Fruit fly (Drosophila melanogaster) whole organism, embryonic: ENCODE data around the gene srp.

Experiments
- CG10543 ChIP-seq: fragments of 200-800 bp; sonication (Bioruptor generic); optimal IDR thresholded peaks from 3 replicates; lab custom pipeline; 2017; ENCODE audit warnings: missing biosample characterization, mild to moderate bottlenecking, missing genetic modification characterization, moderate library complexity
- CG13624 ChIP-seq: fragments of 200-800 bp; sonication (Bioruptor generic); optimal IDR thresholded peaks from 2 replicates; lab custom pipeline; 2016; ENCODE audit warnings: missing biosample characterization, missing genetic modification characterization
- CG13894 ChIP-seq: fragments of 200-800 bp; sonication (Bioruptor generic); optimal IDR thresholded peaks from 3 replicates; lab custom pipeline; 2018; ENCODE audit warnings: missing biosample characterization, mild to moderate bottlenecking, missing genetic modification characterization, moderate library complexity
- CG15479 ChIP-seq: fragments of 200-800 bp; sonication (Bioruptor generic); optimal IDR thresholded peaks from 3 replicates; lab custom pipeline; 2019; ENCODE audit warnings: missing biosample characterization, mild to moderate bottlenecking, missing genetic modification characterization, moderate library complexity
- CG18476 ChIP-seq: fragments of 200-800 bp; sonication (Bioruptor generic); optimal IDR thresholded peaks from 2 replicates; lab custom pipeline; 2016; ENCODE audit warnings: missing biosample characterization, mild to moderate bottlenecking, missing genetic modification characterization
- CG18619 ChIP-seq: fragments of 200-800 bp; sonication (Bioruptor generic); optimal IDR thresholded peaks from 3 replicates; lab custom pipeline; 2017; ENCODE audit warnings: missing biosample characterization, mild to moderate bottlenecking, missing genetic modification characterization
- CG33213 ChIP-seq: fragments of 200-800 bp; sonication (Bioruptor generic); optimal IDR thresholded peaks from 3 replicates; lab custom pipeline; 2016; ENCODE audit warnings: missing biosample characterization, missing genetic modification characterization
- CG34376 ChIP-seq: fragments of 200-800 bp; sonication (Bioruptor generic); optimal IDR thresholded peaks from 2 replicates; lab custom pipeline; 2018; ENCODE audit warnings: missing biosample characterization, mild to moderate bottlenecking, missing genetic modification characterization
- CG4360 ChIP-seq: fragments of 200-800 bp; sonication (Bioruptor generic); IDR thresholded peaks from 2 replicates; pipeline ENCODE4 v1.3.6; 2022; ENCODE audit warnings: missing biosample characterization, missing genetic modification characterization
- CG4707 ChIP-seq: fragments of 200-800 bp; sonication (Bioruptor generic); optimal IDR thresholded peaks from 2 replicates; lab custom pipeline; 2018; ENCODE audit warnings: missing biosample characterization, mild to moderate bottlenecking, missing genetic modification characterization, moderate library complexity
- CG6175 ChIP-seq: fragments of 200-800 bp; sonication (Bioruptor generic); IDR thresholded peaks from 3 replicates; pipeline ENCODE4 v1.3.6; 2022; ENCODE audit warnings: missing biosample characterization, missing genetic modification characterization
- CG7928 ChIP-seq: fragments of 200-800 bp; sonication (Bioruptor generic); optimal IDR thresholded peaks from 2 replicates; lab custom pipeline; 2017; ENCODE audit warnings: missing biosample characterization, mild to moderate bottlenecking, missing genetic modification characterization
- CoRest ChIP-seq: fragments of 200-800 bp; sonication (Bioruptor generic); optimal IDR thresholded peaks from 3 replicates; lab custom pipeline; 2018; ENCODE audit warnings: missing biosample characterization, mild to moderate bottlenecking, missing genetic modification characterization, moderate library complexity
- D ChIP-seq, 2 experiments: fragments of 200-800 bp in 1 of 2; fragments of >200 bp in 1 of 2; sonication (Bioruptor generic) in 1 of 2; optimal IDR thresholded peaks; 2 replicates in 1 of 2; 3 replicates in 1 of 2; lab custom pipeline; 2017; ENCODE audit warnings: mild to moderate bottlenecking in 1 of 2, missing biosample characterization in 1 of 2, missing genetic modification characterization in 1 of 2, missing genetic modification reagents in 1 of 2
- Dad ChIP-seq: fragments of 200-800 bp; sonication (Bioruptor generic); optimal IDR thresholded peaks from 3 replicates; lab custom pipeline; 2016; ENCODE audit warnings: missing biosample characterization, missing genetic modification characterization
- Deaf1 ChIP-seq: fragments of 200-800 bp; optimal IDR thresholded peaks from 3 replicates; lab custom pipeline; 2019; ENCODE audit warnings: missing biosample characterization, mild to moderate bottlenecking, missing genetic modification characterization, moderate library complexity
- Dfd ChIP-seq, 2 experiments: fragments of >200 bp; optimal IDR thresholded peaks; 2 replicates each; lab custom pipeline; 2017; ENCODE audit warnings: missing biosample characterization in 2 of 2, missing genetic modification characterization in 2 of 2
- Hey ChIP-seq: fragments of 200-800 bp; sonication (Bioruptor generic); optimal IDR thresholded peaks from 3 replicates; lab custom pipeline; 2018; ENCODE audit warnings: missing biosample characterization, mild to moderate bottlenecking, missing genetic modification characterization
- Lhr ChIP-seq: fragments of 200-800 bp; sonication (Bioruptor generic); optimal IDR thresholded peaks from 3 replicates; lab custom pipeline; 2017; ENCODE audit warnings: mild to moderate bottlenecking, missing biosample characterization, missing genetic modification reagents, missing genetic modification characterization
- Max ChIP-seq: fragments of 200-800 bp; sonication (Bioruptor generic); optimal IDR thresholded peaks from 2 replicates; lab custom pipeline; 2016; ENCODE audit warnings: missing biosample characterization, mild to moderate bottlenecking, missing genetic modification characterization
- Neu2 ChIP-seq: fragments of 200-800 bp; sonication (Bioruptor generic); optimal IDR thresholded peaks from 3 replicates; lab custom pipeline; 2016; ENCODE audit warnings: missing biosample characterization, missing genetic modification characterization, borderline replicate concordance
- Nf-YC ChIP-seq: fragments of 200-800 bp; optimal IDR thresholded peaks from 3 replicates; lab custom pipeline; 2019; ENCODE audit warnings: missing biosample characterization, mild to moderate bottlenecking, missing genetic modification characterization, moderate library complexity
- Usf ChIP-seq: fragments of 200-800 bp; sonication (Bioruptor generic); optimal IDR thresholded peaks from 2 replicates; lab custom pipeline; 2017; ENCODE audit warnings: missing genotype, missing biosample characterization, missing genetic modification characterization
- bsh ChIP-seq, 2 experiments: fragments of 200-800 bp; sonication (Bioruptor generic); optimal IDR thresholded peaks; 2 replicates each; lab custom pipeline; 2017 to 2018; ENCODE audit warnings: mild to moderate bottlenecking in 2 of 2, missing biosample characterization in 2 of 2, missing genetic modification characterization in 2 of 2, moderate library complexity in 1 of 2
- cas ChIP-seq: fragments of 200-800 bp; sonication (Bioruptor generic); IDR thresholded peaks from 2 replicates; pipeline ENCODE4 v1.3.6; 2022; ENCODE audit warnings: missing biosample characterization, missing genetic modification characterization
- ewg ChIP-seq: fragments of 200-800 bp; sonication (Bioruptor generic); optimal IDR thresholded peaks from 3 replicates; lab custom pipeline; 2017; ENCODE audit warnings: mild to moderate bottlenecking, missing biosample characterization, missing genetic modification reagents, missing genetic modification characterization
- gce ChIP-seq: fragments of 200-800 bp; sonication (Bioruptor generic); IDR thresholded peaks from 3 replicates; pipeline ENCODE4 v1.3.6; 2022; ENCODE audit warnings: missing biosample characterization, missing genetic modification characterization
- ham ChIP-seq: fragments of 200-800 bp; sonication (Bioruptor generic); IDR thresholded peaks from 2 replicates; pipeline ENCODE4 v1.3.6; 2022; ENCODE audit warnings: missing biosample characterization, missing genetic modification characterization
- lab ChIP-seq: fragments of 200-800 bp; sonication (Bioruptor generic); optimal IDR thresholded peaks from 3 replicates; lab custom pipeline; 2017; ENCODE audit warnings: missing biosample characterization, missing genetic modification characterization, mild to moderate bottlenecking, moderate library complexity, missing genetic modification reagents
- lbe ChIP-seq: fragments of 200-800 bp; sonication (Bioruptor generic); optimal IDR thresholded peaks from 2 replicates; lab custom pipeline; 2016; ENCODE audit warnings: missing biosample characterization, mild to moderate bottlenecking, missing genetic modification characterization
- nau ChIP-seq: fragments of 200-800 bp; sonication (Bioruptor generic); optimal IDR thresholded peaks from 3 replicates; lab custom pipeline; 2017; ENCODE audit warnings: missing biosample characterization, mild to moderate bottlenecking, missing genetic modification characterization, missing genetic modification reagents
- nom ChIP-seq: fragments of 200-800 bp; sonication (Bioruptor generic); optimal IDR thresholded peaks from 2 replicates; lab custom pipeline; 2017; ENCODE audit warnings: missing biosample characterization, missing genetic modification characterization, mild to moderate bottlenecking, moderate library complexity, missing genetic modification reagents
- pb ChIP-seq: fragments of 200-800 bp; sonication (Bioruptor generic); optimal IDR thresholded peaks from 3 replicates; lab custom pipeline; 2016; ENCODE audit warnings: missing biosample characterization, missing genetic modification characterization
- sens-2 ChIP-seq: fragments of 200-800 bp; sonication (Bioruptor generic); IDR thresholded peaks from 2 replicates; pipeline ENCODE4 v1.3.6; 2022; ENCODE audit warnings: missing biosample characterization, missing genetic modification characterization
- shn ChIP-seq: fragments of 200-800 bp; sonication (Bioruptor generic); optimal IDR thresholded peaks from 3 replicates; lab custom pipeline; 2016; ENCODE audit warnings: missing biosample characterization, missing genetic modification characterization
- ssp ChIP-seq: fragments of 200-800 bp; sonication (Bioruptor generic); IDR thresholded peaks from 2 replicates; pipeline ENCODE4 v1.3.6; 2022; ENCODE audit warnings: missing biosample characterization, missing genetic modification characterization
- sug ChIP-seq: fragments of 200-800 bp; optimal IDR thresholded peaks from 2 replicates; lab custom pipeline; 2019; ENCODE audit warnings: missing biosample characterization, mild to moderate bottlenecking, missing genetic modification characterization, moderate library complexity
- unc-4 ChIP-seq: fragments of 200-800 bp; sonication (Bioruptor generic); IDR thresholded peaks from 2 replicates; pipeline ENCODE4 v1.3.6; 2022; ENCODE audit warnings: missing biosample characterization, missing genetic modification characterization; ENCODE audit not compliant: partially characterized antibody
- zfh1 ChIP-seq: fragments of 200-800 bp; sonication (Bioruptor generic); IDR thresholded peaks from 3 replicates; pipeline ENCODE4 v1.3.6; 2022; ENCODE audit warnings: missing biosample characterization, missing genetic modification characterization

The srp gene

DNA sequence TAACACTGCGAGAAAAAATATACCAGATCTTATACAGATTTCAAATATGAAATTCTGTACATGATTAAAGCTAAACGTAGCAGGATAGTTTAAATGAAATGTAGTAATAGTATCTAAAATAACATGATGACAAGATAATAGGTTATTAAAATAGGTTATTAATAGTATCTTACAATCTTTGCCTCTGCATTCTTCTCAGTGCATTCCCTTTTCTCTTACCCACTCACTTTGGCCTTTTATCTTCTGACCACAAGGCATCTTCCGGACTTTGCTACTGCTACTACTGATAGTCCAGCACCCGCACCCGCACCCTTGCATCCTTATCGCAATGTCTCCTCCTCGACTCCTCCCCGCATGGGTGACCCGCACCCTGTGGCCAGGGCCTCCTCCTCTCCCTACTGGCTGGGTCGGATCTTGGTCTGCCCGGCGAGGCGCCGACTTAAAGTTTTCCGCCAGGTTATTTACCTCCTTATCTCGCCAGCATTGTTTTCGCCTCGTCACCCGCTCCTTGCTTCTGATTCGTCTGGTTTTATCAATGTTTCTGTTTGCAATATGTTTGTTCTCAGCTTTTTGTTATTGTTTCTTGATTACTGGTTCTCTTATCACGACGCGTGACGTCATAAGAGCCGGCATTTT, 1.4 kb upstream of the srp start (continued):
- TF ChIP-seq CG4360 (GFP tag; lab: Robert Waterston, UW) = no peak
- no peak for TF ChIP-seq lbe (GFP tag; lab: Kevin White, UChicago)
- TF ChIP-seq ham (GFP tag; lab: Robert Waterston, UW) = no peak
- no peak for TF ChIP-seq Lhr (GFP tag; lab: Kevin White, UChicago)
- TF ChIP-seq nau (GFP tag; lab: Kevin White, UChicago) = peak; percentile 12
- peak; percentile 57 for TF ChIP-seq CoRest (tag; lab: Kevin White, UChicago)
- no peak for TF ChIP-seq Dad (GFP tag; lab: Kevin White, UChicago)
- TF ChIP-seq Max = no peak
- no peak for TF ChIP-seq pb
- TF ChIP-seq ewg (GFP tag; lab: Kevin White, UChicago) = no peak
- peak; percentile 34 for TF ChIP-seq CG18476 (GFP tag; lab: Kevin White, UChicago)
- TF ChIP-seq cas (GFP tag; lab: Robert Waterston, UW) = no peak
- TF ChIP-seq CG6175 = no peak
- no peak for TF ChIP-seq CG10543 (GFP tag; lab: Kevin White, UChicago)
- no peak for TF ChIP-seq CG4707 (GFP tag; lab: Kevin White, UChicago)
- peak; percentile 72 for TF ChIP-seq zfh1 (GFP tag; lab: Robert Waterston, UW)
- no peak for TF ChIP-seq Dfd (GFP tag; optimal IDR thresholded peaks at IDR 0.05; lab: Kevin White, UChicago)
- TF ChIP-seq CG13624 = no peak
- no peak for TF ChIP-seq CG13894
- no peak for TF ChIP-seq D (optimal IDR thresholded peaks at IDR 0.05; lab: Kevin White, UChicago)
- TF ChIP-seq D (GFP tag; optimal IDR thresholded peaks at IDR 0.05; lab: Kevin White, UChicago) = peak; percentile 12
- TF ChIP-seq CG7928 (GFP tag; lab: Kevin White, UChicago) = no peak
- no peak for TF ChIP-seq sens-2 (GFP tag; lab: Robert Waterston, UW)
- no peak for TF ChIP-seq gce (GFP tag; lab: Robert Waterston, UW)
- no peak for TF ChIP-seq Hey (tag; lab: Kevin White, UChicago)
- peak; percentile 55 for TF ChIP-seq lab (GFP tag; lab: Kevin White, UChicago)
- TF ChIP-seq CG33213 (GFP tag; lab: Kevin White, UChicago) = no peak
- TF ChIP-seq unc-4 = no peak
- peak; percentile 89 for TF ChIP-seq CG15479
- no peak for TF ChIP-seq Neu2 (GFP tag; lab: Kevin White, UChicago)
- no peak for TF ChIP-seq Usf (GFP tag; lab: Kevin White, UChicago)
- TF ChIP-seq ssp (GFP tag; lab: Robert Waterston, UW) = no peak

DNA sequence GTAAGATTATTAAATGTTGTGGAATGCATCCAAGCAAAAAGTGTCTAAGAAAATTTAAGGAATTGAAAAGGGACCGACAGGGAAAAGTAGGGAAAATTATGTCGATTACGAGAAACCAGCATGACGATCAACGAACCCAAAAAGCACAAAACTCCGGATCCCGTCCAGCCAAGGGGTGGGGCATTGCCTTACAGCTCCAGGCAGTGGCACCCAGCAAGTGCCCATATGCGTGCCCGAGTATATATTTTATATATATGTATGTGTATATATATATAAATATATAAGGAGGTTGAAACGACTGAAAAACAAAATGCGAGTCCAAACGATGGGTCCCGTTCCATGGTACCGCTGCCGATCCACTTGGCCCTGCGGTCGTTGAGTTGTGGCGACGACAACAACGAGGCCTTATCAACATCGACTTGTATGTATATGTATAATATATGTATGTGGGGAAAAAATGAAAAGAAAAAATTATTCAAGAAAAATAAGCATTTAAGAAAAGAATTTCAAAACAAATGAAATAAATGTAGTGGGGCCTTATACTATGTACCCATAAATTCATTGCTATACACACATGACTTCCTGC, 1.2 kb downstream of the srp start:
- TF ChIP-seq shn (GFP tag; lab: Kevin White, UChicago) = no peak
- TF ChIP-seq nom (GFP tag; lab: Kevin White, UChicago) = peak; percentile 55
- TF ChIP-seq bsh (GFP tag; optimal IDR thresholded peaks at IDR 0.05; lab: Kevin White, UChicago) = peak in 1 of 2 experiments; percentile 6
- no peak for TF ChIP-seq CG18619 (GFP tag; lab: Kevin White, UChicago)
- TF ChIP-seq sug (tag; lab: Kevin White, UChicago) = peak; percentile 18
- peak; percentile 34 for TF ChIP-seq CG10543 (GFP tag; lab: Kevin White, UChicago)
- peak; percentile 47 for TF ChIP-seq CG34376
- peak; percentile 66 for TF ChIP-seq Deaf1
- TF ChIP-seq Nf-YC (tag; lab: Kevin White, UChicago) = no peak
